Fruit fly (Drosophila melanogaster) whole organism: ENCODE results near the gene CG43448.
A peak's percentile ranks its signal among the peaks of the same experiment; 100 is the strongest.

Experiments used
- CG8478 ChIP-seq: fragments of >200 bp; optimal IDR thresholded peaks from 2 replicates; lab custom pipeline; 2018; ENCODE audit warnings: inconsistent platforms
- Dll ChIP-seq: fragments of >200 bp; optimal IDR thresholded peaks from 2 replicates; lab custom pipeline; 2017
- EcR ChIP-seq, 2 experiments: fragments of >200 bp; optimal IDR thresholded peaks; 2 replicates each; lab custom pipeline; 2017; ENCODE audit warnings: missing biosample characterization in 2 of 2, missing genetic modification characterization in 2 of 2, missing genetic modification reagents in 2 of 2
- pan ChIP-seq: fragments of >200 bp; optimal IDR thresholded peaks from 2 replicates; lab custom pipeline; 2017
- psq ChIP-seq: fragments of >200 bp; optimal IDR thresholded peaks from 2 replicates; lab custom pipeline; 2017
- usp ChIP-seq: fragments of >200 bp; optimal IDR thresholded peaks from 2 replicates; lab custom pipeline; 2017; ENCODE audit warnings: missing biosample characterization, missing genetic modification characterization, mixed read lengths

The CG43448 gene

DNA sequence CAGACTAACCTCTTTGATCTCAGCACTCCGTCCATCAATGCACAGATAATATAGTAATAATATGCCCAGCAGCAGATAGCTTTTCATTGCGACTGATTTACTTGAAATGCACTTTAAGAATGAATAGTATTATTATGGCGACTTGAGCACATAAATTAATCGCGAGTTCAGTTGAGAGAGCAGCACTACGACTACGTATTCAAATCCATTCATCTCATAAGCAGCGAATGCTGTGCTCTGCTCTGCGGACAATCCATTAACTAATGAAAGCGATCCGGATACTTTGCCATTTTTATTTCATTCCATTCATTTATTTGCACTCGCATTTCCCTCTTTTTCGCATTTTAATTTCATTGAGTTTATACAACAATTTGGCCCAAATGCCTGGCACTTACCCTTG, at the start of gene CG43448:
CG43448 (minus strand) TSS at position 101 of the 400 bp plus-strand sequence.
- TF ChIP-seq psq (lab: Kevin White, UChicago) (no peak), CG8478 (no peak), pan (no peak), usp (GFP tag; lab: Kevin White, UChicago) (no peak), Dll (lab: Kevin White, UChicago) (no peak), EcR (GFP tag; optimal IDR thresholded peaks at IDR 0.05; lab: Kevin White, UChicago) (no peak)

DNA sequence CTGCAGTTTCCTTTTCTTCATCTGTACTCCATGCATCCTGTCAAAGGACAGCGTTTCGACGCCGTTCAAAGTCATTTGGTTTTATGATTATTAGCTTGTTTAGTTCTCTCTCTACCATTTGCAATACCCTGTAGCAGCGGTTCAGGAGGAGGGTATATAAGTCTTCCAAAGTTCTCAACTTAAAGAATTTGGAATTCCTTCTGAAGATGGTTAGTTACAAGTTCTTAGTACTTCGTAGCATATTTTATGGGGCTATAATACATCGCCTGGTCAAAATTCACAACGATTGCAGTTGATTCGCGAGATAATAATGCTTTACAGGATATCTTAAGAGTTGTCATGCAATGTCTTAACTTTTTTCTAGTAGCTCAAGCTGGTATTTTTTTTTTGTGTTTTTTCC, 48.8 kb upstream of the CG43448 start:
- TF ChIP-seq psq (lab: Kevin White, UChicago) (no peak), pan (peak; percentile 74)

DNA sequence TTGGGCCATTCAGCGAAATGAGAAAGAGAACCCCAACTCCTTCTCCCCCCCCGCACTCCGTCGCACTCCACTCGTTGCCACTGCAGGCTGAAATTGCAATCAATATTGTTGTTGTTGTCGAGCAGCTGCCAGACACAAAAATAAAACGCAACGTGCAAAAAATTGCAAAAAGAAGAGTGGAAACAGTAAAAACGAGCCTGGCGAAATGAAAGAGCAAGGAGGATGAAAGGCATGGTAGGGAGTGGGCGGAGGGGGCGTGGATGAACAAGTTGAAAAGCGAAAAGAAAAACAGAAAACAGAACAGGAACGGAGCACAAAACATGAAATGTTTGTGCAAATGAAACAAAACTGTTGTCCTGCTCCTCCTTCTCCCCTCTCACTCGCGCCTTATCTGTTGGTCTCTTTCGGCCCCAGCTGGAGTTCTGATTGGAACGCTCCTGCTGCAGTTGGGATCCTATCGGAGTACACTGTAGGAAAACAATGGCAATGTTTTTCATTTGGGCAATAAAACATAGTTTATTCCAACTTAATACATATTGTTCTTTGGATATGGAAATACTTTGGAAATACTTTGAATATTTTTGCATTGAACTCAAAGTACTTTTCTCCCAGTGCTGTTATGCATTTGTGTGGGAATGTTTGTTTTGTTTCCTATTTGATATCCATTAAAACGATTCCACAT, 47.6 kb upstream of the CG43448 start:
- TF ChIP-seq psq (lab: Kevin White, UChicago): no peak
- no peak for TF ChIP-seq EcR (GFP tag; optimal IDR thresholded peaks at IDR 0.05; lab: Kevin White, UChicago)
- TF ChIP-seq CG8478: no peak
- no peak for TF ChIP-seq Dll (lab: Kevin White, UChicago)
- no peak for TF ChIP-seq usp (GFP tag; lab: Kevin White, UChicago)
- TF ChIP-seq pan: no peak

DNA sequence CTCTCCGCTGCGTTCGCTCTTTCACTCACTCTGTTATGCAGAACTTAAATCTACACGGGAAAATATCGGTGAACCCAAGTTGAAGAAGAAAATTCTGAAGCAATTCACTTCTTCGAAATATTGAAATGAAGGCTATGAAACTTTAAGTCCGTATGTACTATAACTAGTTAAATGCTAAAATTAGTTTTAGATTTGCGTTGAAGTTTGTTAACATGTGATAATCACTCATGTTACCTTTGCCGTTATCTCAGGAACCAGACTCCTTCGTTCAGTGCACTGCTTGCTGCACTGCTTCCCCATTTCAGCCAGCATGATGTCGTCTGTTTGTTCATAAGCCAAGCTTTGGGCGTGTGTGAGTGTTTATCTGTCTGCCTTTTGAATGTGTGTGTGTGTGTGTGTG, 47.0 kb upstream of the CG43448 start:
- TF ChIP-seq pan: no peak
- no peak for TF ChIP-seq CG8478
- no peak for TF ChIP-seq psq (lab: Kevin White, UChicago)
- no peak for TF ChIP-seq Dll (lab: Kevin White, UChicago)
- no peak for TF ChIP-seq EcR (GFP tag; optimal IDR thresholded peaks at IDR 0.05; lab: Kevin White, UChicago)
- no peak for TF ChIP-seq usp (GFP tag; lab: Kevin White, UChicago)

DNA sequence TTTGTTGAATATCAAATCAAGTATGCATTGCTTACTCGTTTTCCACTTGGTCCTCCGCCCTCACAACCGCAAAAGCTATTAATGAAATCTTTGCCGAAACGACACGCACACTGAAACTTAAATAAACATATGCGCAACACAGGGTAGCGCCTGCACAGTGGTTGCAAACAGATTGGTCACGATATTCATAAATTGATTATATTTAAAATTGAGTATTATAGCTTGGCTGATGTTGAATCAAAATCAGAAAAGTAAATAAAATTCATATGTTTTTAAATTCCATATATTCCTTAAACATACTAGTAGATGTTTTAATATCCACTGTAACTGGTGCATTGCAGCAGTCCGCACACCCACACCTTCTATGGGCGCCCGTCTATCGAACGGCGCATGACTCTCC, 46.4 kb upstream of the CG43448 start:
- TF ChIP-seq usp (GFP tag; lab: Kevin White, UChicago) (no peak), psq (lab: Kevin White, UChicago) (no peak), EcR (GFP tag; optimal IDR thresholded peaks at IDR 0.05; lab: Kevin White, UChicago) (no peak), pan (no peak), CG8478 (no peak), Dll (lab: Kevin White, UChicago) (no peak)

DNA sequence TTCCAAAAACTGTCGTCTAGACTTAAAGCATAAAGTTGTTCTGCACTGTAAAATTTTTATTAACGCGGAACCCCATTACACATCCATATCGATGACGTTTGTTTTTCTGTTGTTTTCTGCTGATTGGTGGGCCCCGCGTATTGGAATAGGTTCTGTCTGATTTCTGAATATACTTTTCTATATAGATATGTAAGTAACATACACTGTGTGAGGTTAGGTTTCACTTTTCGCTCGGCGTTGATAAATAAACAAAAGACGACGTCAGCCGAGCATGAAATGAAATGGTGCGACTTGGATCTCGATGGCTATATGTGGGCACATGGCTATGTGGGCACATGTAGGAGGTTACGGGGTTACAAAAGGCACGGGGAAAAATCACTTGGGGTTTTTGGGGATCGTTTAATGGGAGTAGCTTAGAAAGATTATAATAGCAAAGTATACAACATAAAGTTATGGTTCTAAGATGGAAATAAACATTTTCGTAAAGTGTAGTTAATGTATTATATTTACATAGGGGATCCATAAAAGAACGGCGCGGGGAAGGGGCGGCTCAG, 45.6 kb upstream of the CG43448 start:
- TF ChIP-seq CG8478 (no peak), EcR (GFP tag; optimal IDR thresholded peaks at IDR 0.05; lab: Kevin White, UChicago) (no peak), pan (no peak), psq (lab: Kevin White, UChicago) (no peak), Dll (lab: Kevin White, UChicago) (no peak), usp (GFP tag; lab: Kevin White, UChicago) (no peak)

DNA sequence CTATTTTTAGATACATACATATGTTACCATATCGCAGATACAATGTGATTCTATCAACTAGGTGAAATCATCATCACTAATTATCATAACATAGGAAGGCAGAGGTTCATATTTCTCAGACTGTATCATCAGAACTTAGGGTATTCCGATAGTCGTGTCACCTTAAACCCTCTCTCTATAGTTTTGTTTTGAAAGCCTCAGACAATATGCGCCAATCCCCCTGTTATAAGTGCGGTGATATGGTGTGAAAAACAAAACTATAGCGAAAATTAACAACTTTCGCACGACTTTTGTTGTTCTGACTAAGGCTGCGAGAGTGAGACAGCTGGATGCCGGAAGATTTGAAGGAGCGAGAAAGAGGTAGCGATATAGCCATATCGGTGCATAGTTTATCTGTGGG, 44.9 kb upstream of the CG43448 start:
- TF ChIP-seq psq (lab: Kevin White, UChicago) (no peak), EcR (GFP tag; optimal IDR thresholded peaks at IDR 0.05; lab: Kevin White, UChicago) (no peak), pan (no peak), CG8478 (no peak), usp (GFP tag; lab: Kevin White, UChicago) (no peak), Dll (lab: Kevin White, UChicago) (no peak)

DNA sequence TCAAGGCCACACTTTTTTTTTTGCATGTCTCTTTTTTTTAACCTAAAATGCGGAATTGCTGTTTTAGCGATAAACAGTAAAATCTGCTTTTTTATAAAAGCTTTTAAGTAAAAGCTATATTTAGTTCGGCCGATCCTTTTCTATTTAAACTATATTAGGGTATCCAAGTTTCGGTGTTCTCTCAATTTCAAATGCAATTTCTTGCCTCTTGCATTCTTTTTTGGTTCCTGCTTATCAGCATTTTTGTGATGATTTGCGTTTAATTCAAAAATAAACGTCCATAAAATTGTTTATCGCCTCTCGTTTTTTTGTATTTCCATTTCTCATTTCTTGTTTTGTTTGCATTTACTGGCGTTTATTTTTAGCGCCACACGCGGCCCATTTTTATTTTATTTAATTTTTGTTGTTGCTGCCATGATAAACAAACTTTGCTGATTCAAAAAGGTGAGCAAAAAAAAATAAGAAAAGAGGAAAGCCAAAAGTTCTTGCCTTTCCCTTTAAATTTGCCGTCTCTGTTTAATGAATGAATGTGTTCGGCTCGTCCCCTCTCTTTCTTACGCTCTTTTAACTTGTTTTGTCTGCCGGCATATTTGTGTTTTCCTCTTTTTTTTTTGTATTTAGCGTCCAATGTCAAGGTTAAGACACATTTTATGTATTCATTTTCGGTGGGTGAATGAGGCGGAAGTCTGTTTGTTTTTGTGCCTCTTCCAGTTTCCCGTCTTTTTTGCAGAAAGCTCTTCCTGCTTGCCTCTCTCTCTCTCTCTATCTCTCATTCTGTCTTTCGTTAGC, 44.0 kb upstream of the CG43448 start:
- TF ChIP-seq EcR (GFP tag; optimal IDR thresholded peaks at IDR 0.05; lab: Kevin White, UChicago) (no peak), CG8478 (no peak), usp (GFP tag; lab: Kevin White, UChicago) (no peak), pan (no peak), Dll (lab: Kevin White, UChicago) (no peak), psq (lab: Kevin White, UChicago) (no peak)

DNA sequence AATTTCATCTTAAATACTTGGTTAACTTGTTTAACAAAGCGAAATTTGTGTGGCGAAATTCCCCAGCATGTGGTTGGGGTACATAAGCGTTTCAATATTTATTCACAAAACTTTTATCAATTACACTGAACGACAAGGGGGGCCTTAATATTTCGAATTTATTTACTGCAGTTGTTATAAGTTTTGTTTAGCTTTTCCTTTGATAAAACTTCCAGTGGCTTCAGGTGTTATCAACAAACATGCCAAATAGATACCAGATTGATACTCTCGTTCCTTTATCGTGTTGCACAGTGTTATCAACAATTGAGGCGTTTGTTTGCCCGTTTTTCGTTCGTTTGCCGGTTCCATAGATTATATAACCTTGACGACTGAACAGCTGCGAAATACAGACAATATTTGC, 42.8 kb upstream of the CG43448 start:
- TF ChIP-seq Dll (lab: Kevin White, UChicago) (no peak), CG8478 (no peak), usp (GFP tag; lab: Kevin White, UChicago) (no peak), psq (lab: Kevin White, UChicago) (no peak), EcR (GFP tag; optimal IDR thresholded peaks at IDR 0.05; lab: Kevin White, UChicago) (no peak), pan (no peak)

DNA sequence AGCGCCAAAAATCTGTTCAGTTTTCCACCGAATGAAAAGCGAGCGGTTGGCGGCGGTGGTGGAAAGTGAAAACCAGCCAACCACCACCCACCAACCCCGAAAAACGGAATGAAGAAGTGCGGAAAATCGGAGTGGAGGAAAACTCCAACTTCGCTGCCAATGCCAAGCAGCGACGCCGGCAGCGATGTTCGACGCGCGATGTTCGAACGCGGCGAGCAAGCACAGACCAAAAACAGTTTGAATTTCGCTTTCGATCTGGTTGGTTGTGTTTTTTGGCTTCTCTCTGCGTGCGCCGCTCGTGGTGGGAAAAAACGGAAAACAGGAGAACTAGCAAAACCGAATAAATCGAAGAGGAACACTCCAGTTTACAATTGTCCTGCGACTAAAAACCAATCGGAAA, 40.2 kb upstream of the CG43448 start, which contains the start of gene heca:
heca (plus strand) TSS at position 233 of the 400 bp plus-strand sequence.
- TF ChIP-seq psq (lab: Kevin White, UChicago): no peak

DNA sequence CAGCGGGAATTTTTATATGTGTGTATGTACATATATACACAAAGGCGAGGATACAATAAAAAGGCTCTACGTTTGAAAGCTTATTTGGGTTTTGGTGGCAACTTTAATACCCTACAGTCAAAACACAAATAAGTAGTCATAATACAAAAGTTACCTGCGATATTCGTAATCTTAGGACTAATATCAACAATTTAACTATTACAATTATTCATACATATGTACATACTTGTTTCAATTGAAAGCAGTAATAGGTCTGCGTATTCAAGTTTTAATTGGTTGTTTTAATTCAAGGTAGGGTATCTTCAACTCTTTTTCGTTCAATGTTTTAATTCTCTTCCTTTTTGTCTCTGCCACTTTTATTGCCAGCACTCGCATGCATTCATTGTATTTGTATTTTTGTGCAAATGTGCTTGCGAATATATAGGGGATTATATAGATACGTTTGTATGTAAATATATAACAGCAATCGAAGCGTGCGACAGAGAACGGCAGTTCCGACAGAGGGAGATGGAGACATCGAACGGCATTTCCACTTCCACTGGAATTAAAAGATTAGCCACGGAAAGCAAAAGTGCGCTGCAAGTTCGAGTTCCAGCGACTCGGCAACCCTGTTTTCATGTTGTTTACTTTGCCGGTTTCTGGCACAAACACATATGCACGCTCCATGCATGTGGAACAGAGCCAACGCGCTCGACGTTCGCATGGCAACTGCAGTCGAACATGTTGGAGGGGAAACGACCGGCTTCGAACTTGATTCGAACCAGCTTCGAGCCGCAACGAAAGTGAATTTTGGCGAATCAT, 39.1 kb upstream of the CG43448 start:
- TF ChIP-seq EcR (GFP tag; optimal IDR thresholded peaks at IDR 0.05; lab: Kevin White, UChicago) (no peak), Dll (lab: Kevin White, UChicago) (no peak), CG8478 (no peak), usp (GFP tag; lab: Kevin White, UChicago) (no peak), pan (no peak), psq (lab: Kevin White, UChicago) (no peak)
